Worm (Caenorhabditis elegans) whole organism, L4/young adult: Measurements from ENCODE around the gene Y39A3A.2.

Experiments used
- W03F9.2 ChIP-seq: fragments of 150-350 bp; optimal IDR thresholded peaks from 2 replicates; lab custom pipeline; 2014; ENCODE audit warnings: missing biosample characterization, missing genetic modification characterization
- dao-5 ChIP-seq: sonication (generic microtip); optimal IDR thresholded peaks from 2 replicates; lab custom pipeline; 2016; ENCODE audit warnings: missing genotype, missing genetic modification characterization, moderate library complexity, missing compliant biosample characterization
- him-1 ChIP-seq: sonication (generic microtip); optimal IDR thresholded peaks from 2 replicates; lab custom pipeline; 2016; ENCODE audit warnings: missing genotype, missing genetic modification reagents, missing genetic modification characterization, missing compliant biosample characterization

The Y39A3A.2 gene

ce11 chrIII:2012561-2012960 is 44.9 kb downstream of the Y39A3A.2 start:
- no peak for TF ChIP-seq him-1
- TF ChIP-seq W03F9.2: no peak
- TF ChIP-seq dao-5 (tag; lab: Kevin White, UChicago): no peak

- TF ChIP-seq dao-5 (tag; lab: Kevin White, UChicago) (no peak), W03F9.2 (no peak), him-1 (no peak)
Measured at ce11 chrIII:2008894-2009293, 48.6 kb downstream of the Y39A3A.2 start.

- TF ChIP-seq dao-5 (tag; lab: Kevin White, UChicago): no peak
- TF ChIP-seq him-1: no peak
Measured at ce11 chrIII:2008334-2008733, 49.1 kb downstream of the Y39A3A.2 start.

- no peak for TF ChIP-seq W03F9.2
- TF ChIP-seq him-1: no peak
- TF ChIP-seq dao-5 (tag; lab: Kevin White, UChicago): no peak
Measured at ce11 chrIII:2006937-2007336, 50.5 kb downstream of the Y39A3A.2 start.
